Worm (Caenorhabditis elegans) whole organism, L1 larva: ENCODE results near the gene R05D3.8.
A peak's percentile ranks its signal among the peaks of the same experiment; 100 is the strongest.

Experiments used
- C34B4.2 ChIP-seq: sonication (generic microtip); optimal IDR thresholded peaks from 2 replicates; lab custom pipeline; 2017; ENCODE audit warnings: mild to moderate bottlenecking, missing genetic modification characterization, missing compliant biosample characterization
- F16B12.6 ChIP-seq: fragments of 150-350 bp; optimal IDR thresholded peaks from 2 replicates; lab custom pipeline; 2014; ENCODE audit warnings: missing biosample characterization, missing genetic modification characterization
- Y116A8C.19 ChIP-seq: sonication (generic microtip); optimal IDR thresholded peaks from 2 replicates; lab custom pipeline; 2016; ENCODE audit warnings: missing compliant biosample characterization, missing genetic modification characterization, borderline replicate concordance
- aha-1 ChIP-seq: fragments of 150-350 bp; optimal IDR thresholded peaks from 2 replicates; lab custom pipeline; 2014; ENCODE audit warnings: missing biosample characterization, missing genetic modification characterization
- aly-2 ChIP-seq: fragments of 150-350 bp; optimal IDR thresholded peaks from 2 replicates; lab custom pipeline; 2014; ENCODE audit warnings: missing biosample characterization, missing genetic modification characterization
- ama-1 ChIP-seq: fragments of 150-350 bp; optimal IDR thresholded peaks from 2 replicates; lab custom pipeline; 2014
- blmp-1 ChIP-seq: fragments of 150-350 bp; optimal IDR thresholded peaks from 2 replicates; lab custom pipeline; 2014; ENCODE audit warnings: missing biosample characterization, missing genetic modification characterization
- ceh-63 ChIP-seq: fragments of 200-800 bp; sonication (Bioruptor generic); optimal IDR thresholded peaks from 2 replicates; lab custom pipeline; 2018; ENCODE audit warnings: mild to moderate bottlenecking, missing genetic modification characterization, missing compliant biosample characterization
- ceh-82 ChIP-seq, 3 experiments: fragments of 150-350 bp in 1 of 3; sonication (generic microtip) in 2 of 3; optimal IDR thresholded peaks; 2 replicates each; lab custom pipeline; 2014 to 2017; ENCODE audit warnings: missing biosample characterization in 3 of 3, missing genetic modification characterization in 3 of 3
- ceh-90 ChIP-seq: sonication (generic microtip); optimal IDR thresholded peaks from 2 replicates; lab custom pipeline; 2016; ENCODE audit warnings: missing genetic modification characterization, missing compliant biosample characterization
- ces-1 ChIP-seq: fragments of 150-350 bp; optimal IDR thresholded peaks from 2 replicates; lab custom pipeline; 2014; ENCODE audit warnings: missing biosample characterization, missing genetic modification reagents, missing genetic modification characterization
- dpl-1 ChIP-seq, 3 experiments: fragments of 150-350 bp in 2 of 3; sonication (generic microtip) in 1 of 3; optimal IDR thresholded peaks; 2 replicates each; lab custom pipeline; 2014 to 2017; ENCODE audit warnings: missing biosample characterization in 3 of 3, missing genetic modification characterization in 3 of 3, missing genetic modification reagents in 3 of 3
- efl-1 ChIP-seq, 4 experiments: fragments of 150-350 bp; optimal IDR thresholded peaks in 3 of 4; peaks in 1 of 4; 1 replicate in 1 of 4; 2 replicates in 3 of 4; lab custom pipeline; 2014; ENCODE audit warnings: missing biosample characterization in 2 of 4, missing genetic modification characterization in 2 of 4, missing genetic modification reagents in 2 of 4
- efl-3 ChIP-seq: fragments of 200-800 bp; sonication (Bioruptor generic); optimal IDR thresholded peaks from 2 replicates; lab custom pipeline; 2018; ENCODE audit warnings: mild to moderate bottlenecking, missing genetic modification characterization, missing compliant biosample characterization
- egl-27 ChIP-seq, 2 experiments: fragments of 150-350 bp in 1 of 2; sonication (generic microtip); optimal IDR thresholded peaks; 3 replicates each; lab custom pipeline; 2017 to 2018; ENCODE audit warnings: missing biosample characterization in 2 of 2, missing genetic modification characterization in 2 of 2, missing genetic modification reagents in 2 of 2
- elt-3 ChIP-seq, 6 experiments: fragments of 150-350 bp in 1 of 6; sonication (generic microtip); optimal IDR thresholded peaks; 2 replicates each; lab custom pipeline; 2017 to 2018; ENCODE audit warnings: missing biosample characterization in 6 of 6, missing genetic modification characterization in 6 of 6, inconsistent platforms in 1 of 6
- ets-5 ChIP-seq: fragments of 200-800 bp; sonication (Bioruptor generic); IDR thresholded peaks from 2 replicates; pipeline ENCODE4 v1.3.6; 2022; ENCODE audit warnings: missing genetic modification characterization, missing compliant biosample characterization
- fkh-10 ChIP-seq: sonication (generic microtip); optimal IDR thresholded peaks from 2 replicates; lab custom pipeline; 2017; ENCODE audit warnings: missing biosample characterization, missing genetic modification reagents, missing genetic modification characterization
- fkh-4 ChIP-seq: sonication (generic microtip); optimal IDR thresholded peaks from 2 replicates; lab custom pipeline; 2016; ENCODE audit warnings: missing compliant biosample characterization, missing genetic modification characterization, borderline replicate concordance
- fos-1 ChIP-seq: fragments of 150-350 bp; optimal IDR thresholded peaks from 2 replicates; lab custom pipeline; 2014; ENCODE audit warnings: missing biosample characterization, missing genetic modification characterization
- hlh-4 ChIP-seq: sonication (generic microtip); optimal IDR thresholded peaks from 2 replicates; lab custom pipeline; 2016; ENCODE audit warnings: mild to moderate bottlenecking, missing genetic modification characterization, missing compliant biosample characterization
- hpl-2 ChIP-seq: fragments of 150-350 bp; optimal IDR thresholded peaks from 2 replicates; lab custom pipeline; 2014; ENCODE audit warnings: missing biosample characterization, missing genetic modification reagents, missing genetic modification characterization
- irx-1 ChIP-seq: sonication (generic microtip); optimal IDR thresholded peaks from 2 replicates; lab custom pipeline; 2016; ENCODE audit warnings: missing genetic modification characterization, missing compliant biosample characterization
- jun-1 ChIP-seq: fragments of 150-350 bp; optimal IDR thresholded peaks from 2 replicates; lab custom pipeline; 2014; ENCODE audit warnings: missing biosample characterization, missing genetic modification reagents, missing genetic modification characterization
- lin-13 ChIP-seq: fragments of 150-350 bp; optimal IDR thresholded peaks from 2 replicates; lab custom pipeline; 2014; ENCODE audit warnings: missing biosample characterization, missing genetic modification reagents, missing genetic modification characterization
- lin-14 ChIP-seq: fragments of 200-800 bp; sonication (Bioruptor generic); optimal IDR thresholded peaks from 2 replicates; lab custom pipeline; 2018; ENCODE audit warnings: mild to moderate bottlenecking, missing genetic modification characterization, moderate library complexity, missing compliant biosample characterization
- lin-15B ChIP-seq: fragments of 150-350 bp; sonication (generic microtip); optimal IDR thresholded peaks from 3 replicates; lab custom pipeline; 2014; ENCODE audit warnings: missing biosample characterization, missing genetic modification characterization
- lin-35 ChIP-seq, 2 experiments: fragments of 150-350 bp; optimal IDR thresholded peaks; 2 replicates each; lab custom pipeline; 2014; ENCODE audit warnings: missing biosample characterization in 2 of 2, missing genetic modification characterization in 2 of 2, missing genetic modification reagents in 2 of 2
- lin-39 ChIP-seq: fragments of 150-350 bp; optimal IDR thresholded peaks from 2 replicates; lab custom pipeline; 2014; ENCODE audit warnings: missing biosample characterization, missing genetic modification reagents, missing genetic modification characterization
- mdl-1 ChIP-seq, 2 experiments: fragments of 150-350 bp; optimal IDR thresholded peaks; 2 replicates each; lab custom pipeline; 2014 to 2017; ENCODE audit warnings: missing biosample characterization in 2 of 2, missing genetic modification characterization in 2 of 2, inconsistent platforms in 1 of 2
- mef-2 ChIP-seq: fragments of 150-350 bp; optimal IDR thresholded peaks from 2 replicates; lab custom pipeline; 2014; ENCODE audit warnings: missing biosample characterization, missing genetic modification characterization
- nhr-11 ChIP-seq: fragments of 150-350 bp; optimal IDR thresholded peaks from 2 replicates; lab custom pipeline; 2014; ENCODE audit warnings: missing biosample characterization, missing genetic modification characterization
- nhr-12 ChIP-seq: sonication (generic microtip); optimal IDR thresholded peaks from 2 replicates; lab custom pipeline; 2017; ENCODE audit warnings: missing biosample characterization, missing genetic modification characterization
- nhr-19 ChIP-seq: fragments of 200-800 bp; sonication (Bioruptor generic); conservative IDR thresholded peaks from 2 replicates; pipeline ENCODE4 v1.3.6; 2022; ENCODE audit warnings: missing genetic modification characterization, missing compliant biosample characterization
- nhr-28 ChIP-seq: fragments of 150-350 bp; optimal IDR thresholded peaks from 2 replicates; lab custom pipeline; 2014; ENCODE audit warnings: missing biosample characterization, missing genetic modification characterization
- nhr-71 ChIP-seq: sonication (generic microtip); optimal IDR thresholded peaks from 2 replicates; lab custom pipeline; 2016; ENCODE audit warnings: mild to moderate bottlenecking, missing genetic modification characterization, moderate library complexity, missing compliant biosample characterization
- nhr-77 ChIP-seq: fragments of 150-350 bp; optimal IDR thresholded peaks from 2 replicates; lab custom pipeline; 2014; ENCODE audit warnings: missing biosample characterization, missing genetic modification characterization
- nhr-85 ChIP-seq: sonication (generic microtip); peaks from one replicate; lab custom pipeline; 2016; ENCODE audit warnings: missing genetic modification characterization, inconsistent platforms, missing compliant biosample characterization
- nhr-90 ChIP-seq: sonication (generic microtip); optimal IDR thresholded peaks from 2 replicates; lab custom pipeline; 2016; ENCODE audit warnings: mild to moderate bottlenecking, missing genetic modification characterization, missing compliant biosample characterization; ENCODE audit not compliant: poor library complexity
- pag-3 ChIP-seq: sonication (generic microtip); optimal IDR thresholded peaks from 2 replicates; lab custom pipeline; 2017; ENCODE audit warnings: missing genetic modification characterization, mild to moderate bottlenecking, missing compliant biosample characterization, antibody characterized with exemption, borderline replicate concordance; ENCODE audit not compliant: insufficient read depth
- pqm-1 ChIP-seq: sonication (generic microtip); optimal IDR thresholded peaks from 3 replicates; lab custom pipeline; 2017; ENCODE audit warnings: missing biosample characterization, missing genetic modification characterization
- rnt-1 ChIP-seq: sonication (generic microtip); optimal IDR thresholded peaks from 2 replicates; lab custom pipeline; 2016; ENCODE audit warnings: mild to moderate bottlenecking, missing genetic modification characterization, moderate library complexity, missing compliant biosample characterization
- snpc-4 ChIP-seq: fragments of 150-350 bp; optimal IDR thresholded peaks from 2 replicates; lab custom pipeline; 2014; ENCODE audit warnings: missing biosample characterization, missing genetic modification characterization
- sox-4 ChIP-seq: sonication (generic microtip); optimal IDR thresholded peaks from 2 replicates; lab custom pipeline; 2016; ENCODE audit warnings: missing genetic modification characterization, missing compliant biosample characterization
- sptf-1 ChIP-seq: fragments of 150-350 bp; optimal IDR thresholded peaks from 2 replicates; lab custom pipeline; 2014; ENCODE audit warnings: missing biosample characterization, missing genetic modification characterization
- sup-37 ChIP-seq: fragments of 200-800 bp; sonication (Bioruptor generic); optimal IDR thresholded peaks from 2 replicates; lab custom pipeline; 2018; ENCODE audit warnings: mild to moderate bottlenecking, missing genetic modification characterization, missing compliant biosample characterization
- swsn-7 ChIP-seq: sonication (generic microtip); optimal IDR thresholded peaks from 2 replicates; lab custom pipeline; 2016; ENCODE audit warnings: missing genetic modification characterization, missing compliant biosample characterization
- unc-130 ChIP-seq: fragments of 150-350 bp; optimal IDR thresholded peaks from 2 replicates; lab custom pipeline; 2017; ENCODE audit warnings: missing biosample characterization, missing genetic modification characterization, inconsistent platforms
- unc-30 ChIP-seq: sonication (generic microtip); optimal IDR thresholded peaks from 2 replicates; lab custom pipeline; 2017; ENCODE audit warnings: missing biosample characterization, missing genetic modification characterization
- vab-15 ChIP-seq: sonication (generic microtip); optimal IDR thresholded peaks from 2 replicates; lab custom pipeline; 2017; ENCODE audit warnings: missing genotype, mild to moderate bottlenecking, missing genetic modification characterization, missing compliant biosample characterization
- zip-4 ChIP-seq: fragments of 200-800 bp; sonication (Bioruptor generic); optimal IDR thresholded peaks from 2 replicates; lab custom pipeline; 2018; ENCODE audit warnings: mild to moderate bottlenecking, missing genetic modification characterization, moderate library complexity, missing compliant biosample characterization
- ztf-11 ChIP-seq, 2 experiments: sonication (generic microtip); optimal IDR thresholded peaks; 2 replicates each; lab custom pipeline; 2016 to 2017; ENCODE audit warnings: missing genetic modification characterization in 2 of 2, missing biosample characterization in 1 of 2, missing compliant biosample characterization in 1 of 2
- ztf-4 ChIP-seq: fragments of 150-350 bp; optimal IDR thresholded peaks from 2 replicates; lab custom pipeline; 2014; ENCODE audit warnings: missing biosample characterization, missing genetic modification characterization

Gene R05D3.8

ce11 chrIII:8358213-8358672, at the start of gene R05D3.8, which contains the start of gene rfp-1:
TSS of gene R05D3.8 (minus strand) at chrIII:8358327.
TSS of gene rfp-1 (plus strand) at chrIII:8358622.
- TF ChIP-seq fos-1 (peak; percentile 82), nhr-11 (no peak), pag-3 (tag; lab: Kevin White, UChicago) (no peak), hpl-2 (GFP tag; lab: Kevin White, UChicago) (no peak), nhr-19 (GFP tag; lab: Robert Waterston, UW) (peak; percentile 68), pqm-1 (no peak), egl-27 (tag; optimal IDR thresholded peaks at IDR 0.05; lab: Kevin White, UChicago) (no peak), nhr-90 (tag; lab: Kevin White, UChicago) (peak; percentile 63), F16B12.6 (tag; lab: Kevin White, UChicago) (peak; percentile 53), mef-2 (tag; lab: Kevin White, UChicago) (no peak), ama-1 (lab: Kevin White, UChicago) (no peak), Y116A8C.19 (no peak), lin-15B (tag; lab: Kevin White, UChicago) (peak; percentile 92), zip-4 (GFP tag; lab: Kevin White, UChicago) (no peak), nhr-85 (peak; percentile 88), nhr-71 (tag; lab: Kevin White, UChicago) (peak; percentile 85), sox-4 (tag; lab: Kevin White, UChicago) (no peak), jun-1 (no peak), dpl-1 (GFP tag; optimal IDR thresholded peaks at IDR 0.05; lab: Kevin White, UChicago) (peak; percentile 80 to 86 (median 85)), efl-3 (no peak), fkh-4 (tag; lab: Kevin White, UChicago) (no peak), C34B4.2 (no peak), nhr-77 (tag; lab: Kevin White, UChicago) (peak; percentile 90), lin-35 (GFP tag; optimal IDR thresholded peaks at IDR 0.05; lab: Kevin White, UChicago) (peak; percentile 87 to 91), aha-1 (tag; lab: Kevin White, UChicago) (no peak), lin-14 (GFP tag; lab: Kevin White, UChicago) (peak; percentile 85), lin-39 (tag; lab: Kevin White, UChicago) (peak; percentile 44), ces-1 (no peak), ceh-63 (no peak), ztf-4 (tag; lab: Kevin White, UChicago) (peak; percentile 43), mdl-1 (tag; optimal IDR thresholded peaks at IDR 0.05; lab: Kevin White, UChicago) (peak in 1 of 2 experiments; percentile 67), efl-1 (optimal IDR thresholded peaks at IDR 0.05; lab: Kevin White, UChicago) (peak; percentile 89 to 92), efl-1 (GFP tag; optimal IDR thresholded peaks at IDR 0.05 in 1 of 2; lab: Kevin White, UChicago) (peak; percentile 80 to 97), fkh-10 (GFP tag; lab: Kevin White, UChicago) (peak; percentile 58), sup-37 (GFP tag; lab: Kevin White, UChicago) (no peak), hlh-4 (tag; lab: Kevin White, UChicago) (no peak), unc-30 (no peak), swsn-7 (peak; percentile 71), irx-1 (peak; percentile 28), unc-130 (tag; lab: Kevin White, UChicago) (peak; percentile 71), ceh-90 (tag; lab: Kevin White, UChicago) (no peak), sptf-1 (tag; lab: Kevin White, UChicago) (no peak), elt-3 (tag; optimal IDR thresholded peaks at IDR 0.05; lab: Kevin White, UChicago) (peak in 3 of 6 experiments; percentile 4 to 74 (median 20)), vab-15 (tag; lab: Kevin White, UChicago) (peak; percentile 32), ztf-11 (tag; optimal IDR thresholded peaks at IDR 0.05; lab: Kevin White, UChicago) (peak in 1 of 2 experiments; percentile 9), lin-13 (GFP tag; lab: Kevin White, UChicago) (peak; percentile 73), blmp-1 (tag; lab: Kevin White, UChicago) (peak; percentile 86), snpc-4 (tag; lab: Kevin White, UChicago) (peak; percentile 4), nhr-12 (no peak), ceh-82 (tag; optimal IDR thresholded peaks at IDR 0.05; lab: Kevin White, UChicago) (peak; percentile 58 to 88 (median 61)), rnt-1 (tag; lab: Kevin White, UChicago) (peak; percentile 79), nhr-28 (tag; lab: Kevin White, UChicago) (no peak), aly-2 (peak; percentile 56), ets-5 (GFP tag; lab: Robert Waterston, UW) (no peak)
